Fruit fly (Drosophila melanogaster): ENCODE results near the gene CG9147.

dm6 chr2L:6070656-6071231, 4.9 kb downstream of the CG9147 start, which contains the start of the genes CG9154 and Kr-h2:
- no peak for TF ChIP-seq CG5204 (GFP tag; optimal IDR thresholded peaks at IDR 0.05)
- TF ChIP-seq CG7101 (tag; optimal IDR thresholded peaks at IDR 0.05) = peak; percentile 68
- no peak for TF ChIP-seq Hr96 (GFP tag; optimal IDR thresholded peaks at IDR 0.05)
- peak; percentile 53 for TF ChIP-seq CG33017 (tag; optimal IDR thresholded peaks at IDR 0.05)
- TF ChIP-seq kay (GFP tag; ENCODE audit: borderline replicate concordance) = no peak
- peak; percentile 56 for TF ChIP-seq CG1620 (GFP tag; optimal IDR thresholded peaks at IDR 0.05)
